Fruit fly (Drosophila melanogaster) whole organism, embryonic: ENCODE measurements around the gene CG17637.

Experiments
- Bdp1 ChIP-seq: fragments of 200-800 bp; sonication (Bioruptor generic); optimal IDR thresholded peaks from 3 replicates; lab custom pipeline; 2016; ENCODE audit warnings: missing biosample characterization, missing genetic modification characterization
- CG11093 ChIP-seq: fragments of 200-800 bp; sonication (Bioruptor generic); IDR thresholded peaks from 3 replicates; pipeline ENCODE4 v1.3.6; 2022; ENCODE audit warnings: missing biosample characterization, missing genetic modification characterization
- CG11247 ChIP-seq: fragments of 200-800 bp; sonication (Bioruptor generic); IDR thresholded peaks from 2 replicates; pipeline ENCODE4 v1.3.6; 2022; ENCODE audit warnings: missing biosample characterization, missing genetic modification characterization
- CG11695 ChIP-seq: fragments of 200-800 bp; sonication (Bioruptor generic); IDR thresholded peaks from 3 replicates; pipeline ENCODE4 v1.3.6; 2022; ENCODE audit warnings: missing biosample characterization, missing genetic modification characterization
- CG12942 ChIP-seq: fragments of 200-800 bp; sonication (Bioruptor generic); optimal IDR thresholded peaks from 3 replicates; lab custom pipeline; 2016; ENCODE audit warnings: missing biosample characterization, missing genetic modification characterization
- CG17568 ChIP-seq: fragments of 200-800 bp; sonication (Bioruptor generic); optimal IDR thresholded peaks from 2 replicates; lab custom pipeline; 2018; ENCODE audit warnings: missing biosample characterization, mild to moderate bottlenecking, missing genetic modification characterization, moderate library complexity
- CG17829 ChIP-seq: fragments of 200-800 bp; optimal IDR thresholded peaks from 2 replicates; lab custom pipeline; 2019; ENCODE audit warnings: missing biosample characterization, mild to moderate bottlenecking, missing genetic modification characterization, moderate library complexity
- CG18011 ChIP-seq: fragments of 200-800 bp; sonication (Bioruptor generic); optimal IDR thresholded peaks from 2 replicates; lab custom pipeline; 2017; ENCODE audit warnings: missing biosample characterization, missing genetic modification characterization, mild to moderate bottlenecking, moderate library complexity, missing genotype
- CG18262 ChIP-seq: fragments of 200-800 bp; optimal IDR thresholded peaks from 3 replicates; lab custom pipeline; 2019; ENCODE audit warnings: missing biosample characterization, mild to moderate bottlenecking, missing genetic modification characterization, moderate library complexity
- CG1832 ChIP-seq: fragments of 200-800 bp; sonication (Bioruptor generic); optimal IDR thresholded peaks from 2 replicates; lab custom pipeline; 2017; ENCODE audit warnings: missing biosample characterization, mild to moderate bottlenecking, missing genetic modification characterization, inconsistent platforms
- CG2199 ChIP-seq: fragments of 200-800 bp; sonication (Bioruptor generic); IDR thresholded peaks from 3 replicates; pipeline ENCODE4 v1.3.6; 2022; ENCODE audit warnings: missing biosample characterization, missing genetic modification characterization
- CG2678 ChIP-seq: fragments of 200-800 bp; sonication (Bioruptor generic); optimal IDR thresholded peaks from 3 replicates; lab custom pipeline; 2019; ENCODE audit warnings: missing biosample characterization, mild to moderate bottlenecking, missing genetic modification characterization, moderate library complexity
- CG31441 ChIP-seq: fragments of 200-800 bp; sonication (Bioruptor generic); IDR thresholded peaks from 2 replicates; pipeline ENCODE4 v1.3.6; 2022; ENCODE audit warnings: missing biosample characterization, missing genetic modification characterization
- CG6654 ChIP-seq: fragments of 200-800 bp; sonication (Bioruptor generic); optimal IDR thresholded peaks from 2 replicates; lab custom pipeline; 2017; ENCODE audit warnings: missing biosample characterization, mild to moderate bottlenecking, missing genetic modification characterization
- CG6813 ChIP-seq: fragments of 200-800 bp; sonication (Bioruptor generic); optimal IDR thresholded peaks from 2 replicates; lab custom pipeline; 2017; ENCODE audit warnings: missing biosample characterization, missing genetic modification characterization, mild to moderate bottlenecking, moderate library complexity, missing genetic modification reagents
- CG7786 ChIP-seq: fragments of 200-800 bp; sonication (Bioruptor generic); optimal IDR thresholded peaks from 2 replicates; lab custom pipeline; 2016; ENCODE audit warnings: missing biosample characterization, missing genetic modification characterization
- CTCF ChIP-seq: fragments of 200-800 bp; sonication (Bioruptor generic); optimal IDR thresholded peaks from 2 replicates; lab custom pipeline; 2017; ENCODE audit warnings: missing biosample characterization, mild to moderate bottlenecking, missing genetic modification characterization, moderate library complexity
- Dad ChIP-seq: fragments of 200-800 bp; sonication (Bioruptor generic); optimal IDR thresholded peaks from 3 replicates; lab custom pipeline; 2016; ENCODE audit warnings: missing biosample characterization, missing genetic modification characterization
- Deaf1 ChIP-seq: fragments of 200-800 bp; optimal IDR thresholded peaks from 3 replicates; lab custom pipeline; 2019; ENCODE audit warnings: missing biosample characterization, mild to moderate bottlenecking, missing genetic modification characterization, moderate library complexity
- Dfd ChIP-seq, 2 experiments: fragments of >200 bp; optimal IDR thresholded peaks; 2 replicates each; lab custom pipeline; 2017; ENCODE audit warnings: missing biosample characterization in 2 of 2, missing genetic modification characterization in 2 of 2
- Fer3 ChIP-seq: fragments of 200-800 bp; sonication (Bioruptor generic); optimal IDR thresholded peaks from 2 replicates; lab custom pipeline; 2018; ENCODE audit warnings: missing biosample characterization, mild to moderate bottlenecking, missing genetic modification characterization, moderate library complexity
- H15 ChIP-seq: fragments of 200-800 bp; sonication (Bioruptor generic); IDR thresholded peaks from 3 replicates; pipeline ENCODE4 v1.3.6; 2022; ENCODE audit warnings: missing biosample characterization, missing genetic modification characterization
- Hmx ChIP-seq: fragments of 200-800 bp; sonication (Bioruptor generic); optimal IDR thresholded peaks from 2 replicates; lab custom pipeline; 2016; ENCODE audit warnings: missing biosample characterization, missing genetic modification characterization
- Med ChIP-seq: fragments of 200-800 bp; sonication (Bioruptor generic); peaks from one replicate; lab custom pipeline; 2016; ENCODE audit warnings: missing biosample characterization, missing genetic modification characterization, mild to moderate bottlenecking, inconsistent platforms, moderate library complexity
- Nf-YA ChIP-seq: fragments of 200-800 bp; sonication (Bioruptor generic); IDR thresholded peaks from 2 replicates; pipeline ENCODE4 v1.3.6; 2022; ENCODE audit warnings: missing biosample characterization, missing genetic modification characterization
- Oli ChIP-seq: fragments of 200-800 bp; sonication (Bioruptor generic); optimal IDR thresholded peaks from 2 replicates; lab custom pipeline; 2018; ENCODE audit warnings: missing biosample characterization, mild to moderate bottlenecking, missing genetic modification characterization, moderate library complexity
- PHDP ChIP-seq: fragments of 200-800 bp; sonication (Bioruptor generic); optimal IDR thresholded peaks from 3 replicates; lab custom pipeline; 2018; ENCODE audit warnings: missing biosample characterization, mild to moderate bottlenecking, missing genetic modification characterization, moderate library complexity
- Rx ChIP-seq: fragments of 200-800 bp; sonication (Bioruptor generic); IDR thresholded peaks from 2 replicates; pipeline ENCODE4 v1.3.6; 2022; ENCODE audit warnings: missing biosample characterization, missing genetic modification characterization
- amos ChIP-seq: fragments of 200-800 bp; sonication (Bioruptor generic); IDR thresholded peaks from 2 replicates; pipeline ENCODE4 v1.3.6; 2022; ENCODE audit warnings: missing biosample characterization, missing genetic modification characterization; ENCODE audit not compliant: partially characterized antibody
- ap ChIP-seq: fragments of 200-800 bp; sonication (Bioruptor generic); IDR thresholded peaks from 2 replicates; pipeline ENCODE4 v1.3.6; 2022; ENCODE audit warnings: missing biosample characterization, missing genetic modification characterization
- ara ChIP-seq: fragments of 200-800 bp; sonication (Bioruptor generic); IDR thresholded peaks from 2 replicates; pipeline ENCODE4 v1.3.6; 2022; ENCODE audit warnings: missing biosample characterization, missing genetic modification characterization
- ase ChIP-seq: fragments of 200-800 bp; sonication (Bioruptor generic); IDR thresholded peaks from 3 replicates; pipeline ENCODE4 v1.3.6; 2022; ENCODE audit warnings: missing biosample characterization, missing genetic modification characterization
- caup ChIP-seq: fragments of 200-800 bp; sonication (Bioruptor generic); optimal IDR thresholded peaks from 3 replicates; lab custom pipeline; 2017; ENCODE audit warnings: missing biosample characterization, mild to moderate bottlenecking, missing genetic modification characterization, moderate library complexity; ENCODE audit not compliant: severe bottlenecking
- emc ChIP-seq: fragments of 200-800 bp; sonication (Bioruptor generic); optimal IDR thresholded peaks from 2 replicates; lab custom pipeline; 2016; ENCODE audit warnings: missing biosample characterization, missing genetic modification characterization
- ewg ChIP-seq: fragments of 200-800 bp; sonication (Bioruptor generic); optimal IDR thresholded peaks from 3 replicates; lab custom pipeline; 2017; ENCODE audit warnings: mild to moderate bottlenecking, missing biosample characterization, missing genetic modification reagents, missing genetic modification characterization
- fd64A ChIP-seq: fragments of 200-800 bp; sonication (Bioruptor generic); optimal IDR thresholded peaks from 3 replicates; lab custom pipeline; 2018; ENCODE audit warnings: missing biosample characterization, mild to moderate bottlenecking, missing genetic modification characterization
- grau ChIP-seq: fragments of 200-800 bp; optimal IDR thresholded peaks from 3 replicates; lab custom pipeline; 2019; ENCODE audit warnings: missing biosample characterization, mild to moderate bottlenecking, missing genetic modification characterization, moderate library complexity
- gro ChIP-seq: fragments of 200-800 bp; sonication (Bioruptor generic); optimal IDR thresholded peaks from 2 replicates; lab custom pipeline; 2016; ENCODE audit warnings: missing biosample characterization, missing genetic modification characterization
- insv ChIP-seq, 2 experiments: fragments of 200-800 bp; sonication (Bioruptor generic); optimal IDR thresholded peaks; 3 replicates each; lab custom pipeline; 2016 to 2018; ENCODE audit warnings: missing biosample characterization in 2 of 2, missing genetic modification characterization in 2 of 2
- lab ChIP-seq: fragments of 200-800 bp; sonication (Bioruptor generic); optimal IDR thresholded peaks from 3 replicates; lab custom pipeline; 2017; ENCODE audit warnings: missing biosample characterization, missing genetic modification characterization, mild to moderate bottlenecking, moderate library complexity, missing genetic modification reagents
- mirr ChIP-seq: fragments of 200-800 bp; sonication (Bioruptor generic); optimal IDR thresholded peaks from 3 replicates; lab custom pipeline; 2018; ENCODE audit warnings: missing biosample characterization, mild to moderate bottlenecking, missing genetic modification characterization
- nau ChIP-seq: fragments of 200-800 bp; sonication (Bioruptor generic); optimal IDR thresholded peaks from 3 replicates; lab custom pipeline; 2017; ENCODE audit warnings: missing biosample characterization, mild to moderate bottlenecking, missing genetic modification characterization, missing genetic modification reagents
- org-1 ChIP-seq: fragments of 200-800 bp; sonication (Bioruptor generic); optimal IDR thresholded peaks from 2 replicates; lab custom pipeline; 2017; ENCODE audit warnings: missing biosample characterization, missing genetic modification characterization
- prd ChIP-seq, 3 experiments: fragments of >200 bp in 2 of 3; fragments of 200-800 bp in 1 of 3; sonication (Bioruptor generic) in 1 of 3; optimal IDR thresholded peaks in 2 of 3; IDR thresholded peaks in 1 of 3; 2 replicates in 2 of 3; 3 replicates in 1 of 3; pipeline versions ENCODE4 v1.3.6 to Lab custom; 2017 to 2022; ENCODE audit warnings: missing biosample characterization in 1 of 3, missing genetic modification characterization in 1 of 3
- pum ChIP-seq: fragments of 200-800 bp; sonication (Bioruptor generic); optimal IDR thresholded peaks from 2 replicates; lab custom pipeline; 2016; ENCODE audit warnings: missing biosample characterization, missing genetic modification characterization
- scrt ChIP-seq: fragments of 200-800 bp; sonication (Bioruptor generic); optimal IDR thresholded peaks from 2 replicates; lab custom pipeline; 2018; ENCODE audit warnings: missing biosample characterization, mild to moderate bottlenecking, missing genetic modification characterization, moderate library complexity
- stc ChIP-seq: fragments of 200-800 bp; sonication (Bioruptor generic); IDR thresholded peaks from 2 replicates; pipeline ENCODE4 v1.3.6; 2022; ENCODE audit warnings: missing biosample characterization, missing genetic modification characterization
- zf30C ChIP-seq: fragments of 200-800 bp; sonication (Bioruptor generic); optimal IDR thresholded peaks from 3 replicates; lab custom pipeline; 2018; ENCODE audit warnings: missing biosample characterization, mild to moderate bottlenecking, missing genetic modification characterization

CG17637 gene

DNA sequence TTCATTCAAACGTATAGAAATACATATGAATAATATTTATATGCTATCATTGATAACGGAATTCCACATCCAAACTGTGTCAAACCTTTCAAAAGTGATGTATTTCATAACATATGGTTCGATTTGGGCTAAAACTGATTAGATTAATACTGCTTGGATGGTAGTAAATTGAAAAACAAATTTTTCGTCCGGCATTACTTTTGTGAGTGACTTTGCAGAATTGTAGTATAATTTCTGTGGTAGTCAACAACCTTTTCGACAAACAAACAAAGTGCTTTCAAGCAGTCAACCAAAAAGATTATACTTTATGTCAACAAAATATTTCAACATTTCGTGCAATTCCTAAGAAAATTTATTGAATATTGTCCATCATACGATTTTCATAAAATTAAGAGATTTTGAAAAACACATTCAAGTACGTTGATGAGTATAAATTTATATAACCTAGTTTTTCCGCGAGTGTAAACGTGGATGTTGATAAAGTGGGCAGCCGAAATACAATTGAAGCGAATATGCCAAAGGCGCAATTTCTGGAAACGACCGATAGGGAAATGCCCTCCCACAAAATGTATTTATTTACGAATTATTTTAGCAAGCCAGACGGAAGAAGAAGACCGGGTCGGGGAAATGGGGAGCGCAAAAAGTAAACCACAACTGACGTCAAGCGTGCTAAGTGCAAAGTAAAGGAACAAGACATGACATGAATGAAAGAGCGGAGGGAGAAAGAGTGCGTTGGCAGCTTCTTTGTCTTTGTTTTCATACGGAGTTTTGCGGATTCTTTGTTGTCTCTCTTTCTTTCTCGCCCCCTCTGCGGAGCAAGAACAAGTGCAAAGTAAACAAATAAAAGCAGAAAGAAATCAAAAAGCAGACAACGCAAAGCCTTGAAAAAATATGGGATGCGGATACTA is 14.2 kb downstream of the CG17637 start (continued):
- TF ChIP-seq amos (GFP tag; lab: Robert Waterston, UW) (no peak), Bdp1 (no peak), ap (no peak), CG6654 (GFP tag; lab: Kevin White, UChicago) (no peak), CG11695 (GFP tag; lab: Robert Waterston, UW) (peak; percentile 64; the same call in 2 of the 3 replicates), Dfd (GFP tag; optimal IDR thresholded peaks at IDR 0.05; lab: Kevin White, UChicago) (no peak), CG1832 (GFP tag; lab: Kevin White, UChicago) (no peak), PHDP (tag; lab: Kevin White, UChicago) (peak; percentile 40), Med (GFP tag; lab: Kevin White, UChicago) (peak; percentile 84), CG18011 (GFP tag; lab: Kevin White, UChicago) (no peak), CG17829 (tag; lab: Kevin White, UChicago) (no peak), scrt (no peak), Rx (GFP tag; lab: Robert Waterston, UW) (no peak; the same call in 1 of the 2 replicates), mirr (peak; percentile 15), CG31441 (GFP tag; lab: Robert Waterston, UW) (0 out of 2 replicates have a peak, but pooled peaks have one; percentile 19), nau (no peak), insv (GFP tag; optimal IDR thresholded peaks at IDR 0.05; lab: Kevin White, UChicago) (no peak), pum (GFP tag; lab: Kevin White, UChicago) (no peak), CTCF (GFP tag; lab: Kevin White, UChicago) (no peak), gro (no peak), prd (optimal IDR thresholded peaks at IDR 0.05; lab: Kevin White, UChicago) (no peak), prd (GFP tag; IDR thresholded peaks at IDR 0.05; lab: Robert Waterston, UW) (peak; percentile 35; the same call in 1 of the 3 replicates), CG7786 (GFP tag; lab: Kevin White, UChicago) (peak; percentile 51), H15 (GFP tag; lab: Robert Waterston, UW) (0 out of 3 replicates have a peak, but pooled peaks have one; percentile 16), Hmx (GFP tag; lab: Kevin White, UChicago) (no peak), emc (no peak), CG17568 (GFP tag; lab: Kevin White, UChicago) (peak; percentile 4), CG2199 (GFP tag; lab: Robert Waterston, UW) (no peak), Nf-YA (no peak), Oli (peak; percentile 41), ewg (GFP tag; lab: Kevin White, UChicago) (no peak), CG18262 (tag; lab: Kevin White, UChicago) (peak; percentile 13), CG6813 (GFP tag; lab: Kevin White, UChicago) (peak; percentile 22), zf30C (GFP tag; lab: Kevin White, UChicago) (peak; percentile 37), CG12942 (GFP tag; lab: Kevin White, UChicago) (no peak), CG2678 (tag; lab: Kevin White, UChicago) (peak; percentile 61), fd64A (no peak), Dad (GFP tag; lab: Kevin White, UChicago) (no peak), lab (GFP tag; lab: Kevin White, UChicago) (peak; percentile 19), CG11093 (GFP tag; lab: Robert Waterston, UW) (no peak), grau (peak; percentile 49), ara (GFP tag; lab: Robert Waterston, UW) (0 out of 2 replicates have a peak, but pooled peaks have one; percentile 22), Fer3 (tag; lab: Kevin White, UChicago) (peak; percentile 34), stc (GFP tag; lab: Robert Waterston, UW) (no peak), caup (peak; percentile 21), Deaf1 (tag; lab: Kevin White, UChicago) (no peak), ase (GFP tag; lab: Robert Waterston, UW) (no peak), org-1 (GFP tag; lab: Kevin White, UChicago) (no peak), CG11247 (GFP tag; lab: Robert Waterston, UW) (no peak)
